Worm (Caenorhabditis elegans) whole organism, L1 larva: ENCODE data around the gene F45E1.2.

Experiments
- F16B12.6 ChIP-seq: fragments of 150-350 bp; optimal IDR thresholded peaks from 2 replicates; lab custom pipeline; 2014; ENCODE audit warnings: missing biosample characterization, missing genetic modification characterization
- aly-2 ChIP-seq: fragments of 150-350 bp; optimal IDR thresholded peaks from 2 replicates; lab custom pipeline; 2014; ENCODE audit warnings: missing biosample characterization, missing genetic modification characterization
- ama-1 ChIP-seq: fragments of 150-350 bp; optimal IDR thresholded peaks from 2 replicates; lab custom pipeline; 2014
- dsc-1 ChIP-seq: sonication (generic microtip); optimal IDR thresholded peaks from 2 replicates; lab custom pipeline; 2016; ENCODE audit warnings: mild to moderate bottlenecking, missing genetic modification characterization, missing compliant biosample characterization
- efl-1 ChIP-seq, 4 experiments: fragments of 150-350 bp; optimal IDR thresholded peaks in 3 of 4; peaks in 1 of 4; 1 replicate in 1 of 4; 2 replicates in 3 of 4; lab custom pipeline; 2014; ENCODE audit warnings: missing biosample characterization in 2 of 4, missing genetic modification characterization in 2 of 4, missing genetic modification reagents in 2 of 4
- fkh-10 ChIP-seq: sonication (generic microtip); optimal IDR thresholded peaks from 2 replicates; lab custom pipeline; 2017; ENCODE audit warnings: missing biosample characterization, missing genetic modification reagents, missing genetic modification characterization
- jun-1 ChIP-seq: fragments of 150-350 bp; optimal IDR thresholded peaks from 2 replicates; lab custom pipeline; 2014; ENCODE audit warnings: missing biosample characterization, missing genetic modification reagents, missing genetic modification characterization
- lin-14 ChIP-seq: fragments of 200-800 bp; sonication (Bioruptor generic); optimal IDR thresholded peaks from 2 replicates; lab custom pipeline; 2018; ENCODE audit warnings: mild to moderate bottlenecking, missing genetic modification characterization, moderate library complexity, missing compliant biosample characterization
- lin-15B ChIP-seq: fragments of 150-350 bp; sonication (generic microtip); optimal IDR thresholded peaks from 3 replicates; lab custom pipeline; 2014; ENCODE audit warnings: missing biosample characterization, missing genetic modification characterization
- lin-39 ChIP-seq: fragments of 150-350 bp; optimal IDR thresholded peaks from 2 replicates; lab custom pipeline; 2014; ENCODE audit warnings: missing biosample characterization, missing genetic modification reagents, missing genetic modification characterization
- lsy-2 ChIP-seq, 2 experiments: fragments of 150-350 bp; optimal IDR thresholded peaks; 2 replicates each; lab custom pipeline; 2014; ENCODE audit warnings: missing biosample characterization in 2 of 2, missing genetic modification characterization in 2 of 2
- mab-9 ChIP-seq: fragments of 200-800 bp; sonication (Bioruptor generic); IDR thresholded peaks from 2 replicates; pipeline ENCODE4 v1.3.6; 2022; ENCODE audit warnings: missing genetic modification reagents, missing genetic modification characterization, missing compliant biosample characterization
- nhr-11 ChIP-seq: fragments of 150-350 bp; optimal IDR thresholded peaks from 2 replicates; lab custom pipeline; 2014; ENCODE audit warnings: missing biosample characterization, missing genetic modification characterization
- nhr-19 ChIP-seq: fragments of 200-800 bp; sonication (Bioruptor generic); conservative IDR thresholded peaks from 2 replicates; pipeline ENCODE4 v1.3.6; 2022; ENCODE audit warnings: missing genetic modification characterization, missing compliant biosample characterization
- nhr-20 ChIP-seq: sonication (generic microtip); optimal IDR thresholded peaks from 2 replicates; lab custom pipeline; 2016; ENCODE audit warnings: mild to moderate bottlenecking, missing genetic modification characterization, missing compliant biosample characterization
- nhr-28 ChIP-seq: fragments of 150-350 bp; optimal IDR thresholded peaks from 2 replicates; lab custom pipeline; 2014; ENCODE audit warnings: missing biosample characterization, missing genetic modification characterization
- nhr-47 ChIP-seq: sonication (generic microtip); optimal IDR thresholded peaks from 2 replicates; lab custom pipeline; 2016; ENCODE audit warnings: mild to moderate bottlenecking, missing genetic modification characterization, moderate library complexity, missing compliant biosample characterization
- nhr-71 ChIP-seq: sonication (generic microtip); optimal IDR thresholded peaks from 2 replicates; lab custom pipeline; 2016; ENCODE audit warnings: mild to moderate bottlenecking, missing genetic modification characterization, moderate library complexity, missing compliant biosample characterization
- nhr-90 ChIP-seq: sonication (generic microtip); optimal IDR thresholded peaks from 2 replicates; lab custom pipeline; 2016; ENCODE audit warnings: mild to moderate bottlenecking, missing genetic modification characterization, missing compliant biosample characterization; ENCODE audit not compliant: poor library complexity
- pag-3 ChIP-seq: sonication (generic microtip); optimal IDR thresholded peaks from 2 replicates; lab custom pipeline; 2017; ENCODE audit warnings: missing genetic modification characterization, mild to moderate bottlenecking, missing compliant biosample characterization, antibody characterized with exemption, borderline replicate concordance; ENCODE audit not compliant: insufficient read depth
- rnt-1 ChIP-seq: sonication (generic microtip); optimal IDR thresholded peaks from 2 replicates; lab custom pipeline; 2016; ENCODE audit warnings: mild to moderate bottlenecking, missing genetic modification characterization, moderate library complexity, missing compliant biosample characterization
- snu-23 ChIP-seq: sonication (generic microtip); optimal IDR thresholded peaks from 2 replicates; lab custom pipeline; 2016; ENCODE audit warnings: missing genetic modification characterization, missing compliant biosample characterization
- sox-4 ChIP-seq: sonication (generic microtip); optimal IDR thresholded peaks from 2 replicates; lab custom pipeline; 2016; ENCODE audit warnings: missing genetic modification characterization, missing compliant biosample characterization
- swsn-7 ChIP-seq: sonication (generic microtip); optimal IDR thresholded peaks from 2 replicates; lab custom pipeline; 2016; ENCODE audit warnings: missing genetic modification characterization, missing compliant biosample characterization
- tbx-2 ChIP-seq: sonication (generic microtip); optimal IDR thresholded peaks from 2 replicates; lab custom pipeline; 2016; ENCODE audit warnings: missing genetic modification characterization, missing compliant biosample characterization
- unc-130 ChIP-seq: fragments of 150-350 bp; optimal IDR thresholded peaks from 2 replicates; lab custom pipeline; 2017; ENCODE audit warnings: missing biosample characterization, missing genetic modification characterization, inconsistent platforms
- unc-98 ChIP-seq: fragments of 200-800 bp; sonication (Bioruptor generic); IDR thresholded peaks from 2 replicates; pipeline ENCODE4 v1.3.6; 2022; ENCODE audit warnings: missing genetic modification characterization, missing compliant biosample characterization
- ztf-11 ChIP-seq, 2 experiments: sonication (generic microtip); optimal IDR thresholded peaks; 2 replicates each; lab custom pipeline; 2016 to 2017; ENCODE audit warnings: missing genetic modification characterization in 2 of 2, missing biosample characterization in 1 of 2, missing compliant biosample characterization in 1 of 2

F45E1.2 gene

ce11 chrX:8048637-8049036 lies 45.1 kb downstream of the F45E1.2 start (continued):
- TF ChIP-seq efl-1 (optimal IDR thresholded peaks at IDR 0.05; lab: Kevin White, UChicago) = peak in 1 of 2 experiments; percentile 9
- TF ChIP-seq efl-1 (GFP tag; optimal IDR thresholded peaks at IDR 0.05 in 1 of 2; lab: Kevin White, UChicago) = no peak
- peak; percentile 9 for TF ChIP-seq sox-4
- TF ChIP-seq nhr-71 (tag; lab: Kevin White, UChicago) = peak; percentile 50
- TF ChIP-seq F16B12.6 (tag; lab: Kevin White, UChicago) = no peak
- TF ChIP-seq nhr-20 (tag; lab: Kevin White, UChicago) = peak; percentile 45
- peak; percentile 56 for TF ChIP-seq nhr-90 (tag; lab: Kevin White, UChicago)
- peak; percentile 35; the same call in 1 of the 2 replicates for TF ChIP-seq nhr-19 (GFP tag; lab: Robert Waterston, UW)

ce11 chrX:8052055-8052454 lies 48.5 kb downstream of the F45E1.2 start:
- TF ChIP-seq fkh-10 (no peak), lin-14 (GFP tag; lab: Kevin White, UChicago) (peak; percentile 13), lin-15B (no peak), lin-39 (no peak), rnt-1 (peak; percentile 35), nhr-11 (tag; lab: Kevin White, UChicago) (no peak), dsc-1 (tag; lab: Kevin White, UChicago) (peak; percentile 27)

ce11 chrX:8053008-8053441 lies 49.5 kb downstream of the F45E1.2 start:
- peak; percentile 79 for TF ChIP-seq nhr-71 (tag; lab: Kevin White, UChicago)
- no peak for TF ChIP-seq nhr-28
- TF ChIP-seq nhr-19 (GFP tag; lab: Robert Waterston, UW) = peak; percentile 58
- no peak for TF ChIP-seq aly-2
- no peak for TF ChIP-seq mab-9 (GFP tag; lab: Robert Waterston, UW)
- TF ChIP-seq lin-14 (GFP tag; lab: Kevin White, UChicago) = peak; percentile 78
- TF ChIP-seq nhr-11 (tag; lab: Kevin White, UChicago) = no peak
- no peak for TF ChIP-seq ztf-11 (tag; optimal IDR thresholded peaks at IDR 0.05; lab: Kevin White, UChicago)
- peak; percentile 2 for TF ChIP-seq dsc-1 (tag; lab: Kevin White, UChicago)
- TF ChIP-seq ama-1 (lab: Kevin White, UChicago) = no peak
- peak; percentile 43 for TF ChIP-seq unc-130 (tag; lab: Kevin White, UChicago)
- TF ChIP-seq tbx-2 (tag; lab: Kevin White, UChicago) = peak; percentile 18
- peak; percentile 36 for TF ChIP-seq nhr-20 (tag; lab: Kevin White, UChicago)
- peak; percentile 38 for TF ChIP-seq snu-23
- TF ChIP-seq lsy-2 (tag; optimal IDR thresholded peaks at IDR 0.05; lab: Kevin White, UChicago) = peak in 1 of 2 experiments; percentile 41
- TF ChIP-seq unc-98 = no peak
- TF ChIP-seq rnt-1 = peak; percentile 52
- no peak for TF ChIP-seq jun-1 (tag; lab: Kevin White, UChicago)
- TF ChIP-seq pag-3 = peak; percentile 39
- peak; percentile 11 for TF ChIP-seq nhr-47 (tag; lab: Kevin White, UChicago)
- TF ChIP-seq swsn-7 (tag; lab: Kevin White, UChicago) = peak; percentile 30
- TF ChIP-seq, all 84 proteins: peak for 13
